Fruit fly (Drosophila melanogaster) whole organism, embryonic: ENCODE results near the gene CG15528.

ENCODE experiments used
- CG10147 ChIP-seq: fragments of 200-800 bp; sonication (Bioruptor generic); optimal IDR thresholded peaks from 2 replicates; lab custom pipeline; 2019; ENCODE audit warnings: missing biosample characterization, mild to moderate bottlenecking, missing genetic modification characterization, moderate library complexity
- CG10274 ChIP-seq: fragments of 200-800 bp; sonication (Bioruptor generic); optimal IDR thresholded peaks from 3 replicates; lab custom pipeline; 2017; ENCODE audit warnings: missing biosample characterization, mild to moderate bottlenecking, missing genetic modification characterization
- CG11085 ChIP-seq: fragments of 200-800 bp; sonication (Bioruptor generic); IDR thresholded peaks from 2 replicates; pipeline ENCODE4 v1.3.6; 2022; ENCODE audit warnings: missing biosample characterization, missing genetic modification characterization
- CG1603 ChIP-seq: fragments of 200-800 bp; sonication (Bioruptor generic); optimal IDR thresholded peaks from 2 replicates; lab custom pipeline; 2019; ENCODE audit warnings: missing biosample characterization, mild to moderate bottlenecking, missing genetic modification characterization, moderate library complexity
- CG17328 ChIP-seq: fragments of 200-800 bp; sonication (Bioruptor generic); IDR thresholded peaks from 2 replicates; pipeline ENCODE4 v1.3.6; 2022; ENCODE audit warnings: missing biosample characterization, missing genetic modification characterization
- CG17612 ChIP-seq: fragments of 200-800 bp; sonication (Bioruptor generic); IDR thresholded peaks from 2 replicates; pipeline ENCODE4 v1.3.6; 2022; ENCODE audit warnings: missing biosample characterization, missing genetic modification characterization
- CG18011 ChIP-seq: fragments of 200-800 bp; sonication (Bioruptor generic); optimal IDR thresholded peaks from 2 replicates; lab custom pipeline; 2017; ENCODE audit warnings: missing biosample characterization, missing genetic modification characterization, mild to moderate bottlenecking, moderate library complexity, missing genotype
- CG2129 ChIP-seq: fragments of 200-800 bp; sonication (Bioruptor generic); IDR thresholded peaks from 2 replicates; pipeline ENCODE4 v1.3.6; 2022; ENCODE audit warnings: missing biosample characterization, missing genetic modification characterization; ENCODE audit not compliant: partially characterized antibody
- CG31365 ChIP-seq: fragments of 200-800 bp; sonication (Bioruptor generic); optimal IDR thresholded peaks from 2 replicates; lab custom pipeline; 2018; ENCODE audit warnings: missing biosample characterization, mild to moderate bottlenecking, missing genetic modification characterization
- CG33213 ChIP-seq: fragments of 200-800 bp; sonication (Bioruptor generic); optimal IDR thresholded peaks from 3 replicates; lab custom pipeline; 2016; ENCODE audit warnings: missing biosample characterization, missing genetic modification characterization
- CG3995 ChIP-seq: fragments of 200-800 bp; sonication (Bioruptor generic); optimal IDR thresholded peaks from 3 replicates; lab custom pipeline; 2016; ENCODE audit warnings: missing biosample characterization, missing genetic modification characterization
- CG43689 ChIP-seq: fragments of 200-800 bp; sonication (Bioruptor generic); IDR thresholded peaks from 2 replicates; pipeline ENCODE4 v1.3.6; 2022; ENCODE audit warnings: missing biosample characterization, missing genetic modification characterization
- CG6272 ChIP-seq: fragments of 200-800 bp; sonication (Bioruptor generic); IDR thresholded peaks from 2 replicates; pipeline ENCODE4 v1.3.6; 2022; ENCODE audit warnings: missing biosample characterization, missing genetic modification characterization
- CG8290 ChIP-seq, 3 experiments: fragments of 200-800 bp; sonication (Bioruptor generic); optimal IDR thresholded peaks; 2 replicates each; lab custom pipeline; 2016 to 2019; ENCODE audit warnings: missing biosample characterization in 3 of 3, missing genetic modification characterization in 3 of 3, mild to moderate bottlenecking in 2 of 3, moderate library complexity in 1 of 3
- CG9727 ChIP-seq: fragments of 200-800 bp; sonication (Bioruptor generic); optimal IDR thresholded peaks from 3 replicates; lab custom pipeline; 2017; ENCODE audit warnings: missing biosample characterization, mild to moderate bottlenecking, missing genetic modification characterization
- CG9797 ChIP-seq: fragments of 200-800 bp; sonication (Bioruptor generic); optimal IDR thresholded peaks from 3 replicates; lab custom pipeline; 2018; ENCODE audit warnings: missing biosample characterization, mild to moderate bottlenecking, missing genetic modification characterization
- CG9932 ChIP-seq: fragments of 200-800 bp; sonication (Bioruptor generic); IDR thresholded peaks from 2 replicates; pipeline ENCODE4 v1.3.6; 2022; ENCODE audit warnings: missing biosample characterization, missing genetic modification characterization
- Dfd ChIP-seq, 2 experiments: fragments of >200 bp; optimal IDR thresholded peaks; 2 replicates each; lab custom pipeline; 2017; ENCODE audit warnings: missing biosample characterization in 2 of 2, missing genetic modification characterization in 2 of 2
- Elba2 ChIP-seq: fragments of 200-800 bp; sonication (Bioruptor generic); optimal IDR thresholded peaks from 3 replicates; lab custom pipeline; 2016; ENCODE audit warnings: missing biosample characterization, missing genetic modification characterization
- Ets97D ChIP-seq: fragments of 200-800 bp; sonication (Bioruptor generic); optimal IDR thresholded peaks from 3 replicates; lab custom pipeline; 2016; ENCODE audit warnings: missing biosample characterization, missing genetic modification characterization
- H15 ChIP-seq: fragments of 200-800 bp; sonication (Bioruptor generic); IDR thresholded peaks from 3 replicates; pipeline ENCODE4 v1.3.6; 2022; ENCODE audit warnings: missing biosample characterization, missing genetic modification characterization
- Hsf ChIP-seq: fragments of 200-800 bp; sonication (Bioruptor generic); optimal IDR thresholded peaks from 3 replicates; lab custom pipeline; 2016; ENCODE audit warnings: missing biosample characterization, missing genetic modification characterization
- Med ChIP-seq: fragments of 200-800 bp; sonication (Bioruptor generic); peaks from one replicate; lab custom pipeline; 2016; ENCODE audit warnings: missing biosample characterization, missing genetic modification characterization, mild to moderate bottlenecking, inconsistent platforms, moderate library complexity
- Myb ChIP-seq: fragments of 200-800 bp; sonication (Bioruptor generic); optimal IDR thresholded peaks from 2 replicates; lab custom pipeline; 2016; ENCODE audit warnings: missing biosample characterization, missing genetic modification characterization
- NFAT ChIP-seq: fragments of 200-800 bp; sonication (Bioruptor generic); IDR thresholded peaks from 2 replicates; pipeline ENCODE4 v1.3.6; 2022; ENCODE audit warnings: missing biosample characterization, missing genetic modification characterization
- Rfx ChIP-seq: fragments of 200-800 bp; sonication (Bioruptor generic); IDR thresholded peaks from 2 replicates; pipeline ENCODE4 v1.3.6; 2022; ENCODE audit warnings: missing biosample characterization, missing genetic modification characterization
- Ssrp ChIP-seq: fragments of 200-800 bp; sonication (Bioruptor generic); optimal IDR thresholded peaks from 2 replicates; lab custom pipeline; 2018; ENCODE audit warnings: missing biosample characterization, mild to moderate bottlenecking, missing genetic modification characterization, moderate library complexity
- al ChIP-seq: fragments of 200-800 bp; sonication (Bioruptor generic); IDR thresholded peaks from 2 replicates; pipeline ENCODE4 v1.3.6; 2022; ENCODE audit warnings: missing biosample characterization, missing genetic modification characterization
- amos ChIP-seq: fragments of 200-800 bp; sonication (Bioruptor generic); IDR thresholded peaks from 2 replicates; pipeline ENCODE4 v1.3.6; 2022; ENCODE audit warnings: missing biosample characterization, missing genetic modification characterization; ENCODE audit not compliant: partially characterized antibody
- ara ChIP-seq: fragments of 200-800 bp; sonication (Bioruptor generic); IDR thresholded peaks from 2 replicates; pipeline ENCODE4 v1.3.6; 2022; ENCODE audit warnings: missing biosample characterization, missing genetic modification characterization
- ash1 ChIP-seq: fragments of 200-800 bp; sonication (Bioruptor generic); optimal IDR thresholded peaks from 2 replicates; lab custom pipeline; 2018; ENCODE audit warnings: missing biosample characterization, mild to moderate bottlenecking, missing genetic modification characterization
- chm ChIP-seq: fragments of 200-800 bp; sonication (Bioruptor generic); IDR thresholded peaks from 2 replicates; pipeline ENCODE4 v1.3.6; 2022; ENCODE audit warnings: missing biosample characterization, missing genetic modification characterization
- emc ChIP-seq: fragments of 200-800 bp; sonication (Bioruptor generic); optimal IDR thresholded peaks from 2 replicates; lab custom pipeline; 2016; ENCODE audit warnings: missing biosample characterization, missing genetic modification characterization
- ftz-f1 ChIP-seq: fragments of 200-800 bp; sonication (Bioruptor generic); optimal IDR thresholded peaks from 2 replicates; lab custom pipeline; 2016; ENCODE audit warnings: missing biosample characterization, missing genetic modification characterization
- gcm ChIP-seq: fragments of 200-800 bp; sonication (Bioruptor generic); optimal IDR thresholded peaks from 2 replicates; lab custom pipeline; 2019; ENCODE audit warnings: missing biosample characterization, mild to moderate bottlenecking, missing genetic modification characterization, moderate library complexity
- jing ChIP-seq: fragments of 200-800 bp; sonication (Bioruptor generic); optimal IDR thresholded peaks from 2 replicates; lab custom pipeline; 2018; ENCODE audit warnings: missing biosample characterization, mild to moderate bottlenecking, missing genetic modification characterization
- jumu ChIP-seq: fragments of 200-800 bp; sonication (Bioruptor generic); optimal IDR thresholded peaks from 3 replicates; lab custom pipeline; 2016; ENCODE audit warnings: missing biosample characterization, missing genetic modification characterization
- luna ChIP-seq: fragments of 200-800 bp; sonication (Bioruptor generic); optimal IDR thresholded peaks from 2 replicates; lab custom pipeline; 2016; ENCODE audit warnings: missing biosample characterization, missing genetic modification characterization
- nerfin-1 ChIP-seq: fragments of 200-800 bp; sonication (Bioruptor generic); optimal IDR thresholded peaks from 3 replicates; lab custom pipeline; 2019; ENCODE audit warnings: missing biosample characterization, mild to moderate bottlenecking, missing genetic modification characterization, moderate library complexity
- rib ChIP-seq: fragments of 200-800 bp; sonication (Bioruptor generic); IDR thresholded peaks from 2 replicates; pipeline ENCODE4 v1.3.6; 2022; ENCODE audit warnings: missing biosample characterization, missing genetic modification characterization
- row ChIP-seq: fragments of 200-800 bp; sonication (Bioruptor generic); IDR thresholded peaks from 3 replicates; pipeline ENCODE4 v1.3.6; 2022; ENCODE audit warnings: missing biosample characterization, missing genetic modification characterization
- sd ChIP-seq: fragments of 200-800 bp; sonication (Bioruptor generic); optimal IDR thresholded peaks from 3 replicates; lab custom pipeline; 2018; ENCODE audit warnings: missing biosample characterization, mild to moderate bottlenecking, missing genetic modification characterization, moderate library complexity
- slou ChIP-seq: fragments of 200-800 bp; sonication (Bioruptor generic); optimal IDR thresholded peaks from 3 replicates; lab custom pipeline; 2016; ENCODE audit warnings: missing biosample characterization, missing genetic modification characterization
- sqz ChIP-seq: fragments of 200-800 bp; sonication (Bioruptor generic); optimal IDR thresholded peaks from 3 replicates; lab custom pipeline; 2018; ENCODE audit warnings: missing biosample characterization, mild to moderate bottlenecking, missing genetic modification characterization
- sug ChIP-seq: fragments of 200-800 bp; optimal IDR thresholded peaks from 2 replicates; lab custom pipeline; 2019; ENCODE audit warnings: missing biosample characterization, mild to moderate bottlenecking, missing genetic modification characterization, moderate library complexity

The CG15528 gene

DNA sequence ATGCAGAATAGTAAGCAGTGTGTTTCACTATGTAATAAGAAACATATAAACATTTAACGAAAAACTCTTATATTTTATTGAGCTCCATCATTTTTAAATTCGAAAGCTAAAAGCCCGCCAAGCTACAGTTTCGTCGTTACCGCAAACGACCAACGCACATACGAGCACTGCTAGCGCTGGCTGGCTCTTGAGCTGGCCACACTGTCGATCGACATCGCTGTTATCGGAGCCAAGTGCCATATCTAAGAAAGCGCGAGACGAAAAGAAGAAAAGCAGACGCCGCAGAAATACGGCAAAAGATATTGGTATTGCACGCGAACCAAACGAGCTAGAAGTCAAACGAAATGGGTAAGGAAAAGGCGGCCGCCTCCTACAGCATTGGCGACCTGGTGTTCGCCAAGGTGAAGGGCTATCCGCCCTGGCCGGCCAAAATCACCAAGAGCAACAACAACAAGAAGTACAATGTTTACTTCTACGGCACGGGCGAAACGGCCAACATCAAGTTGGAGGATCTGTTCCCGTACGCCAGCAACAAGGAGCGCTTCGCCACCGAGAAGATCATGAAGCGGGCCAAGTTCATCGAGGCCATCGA is 639 bp upstream of the CG15528 start, which contains the start of gene Jasper (continued):
- peak; percentile 59 for TF ChIP-seq CG3995 (GFP tag; lab: Kevin White, UChicago)
- peak; percentile 87 for TF ChIP-seq Myb (GFP tag; lab: Kevin White, UChicago)
- peak; percentile 31 for TF ChIP-seq Hsf (GFP tag; lab: Kevin White, UChicago)
- peak; percentile 56; the same call in 1 of the 2 replicates for TF ChIP-seq amos (GFP tag; lab: Robert Waterston, UW)
- TF ChIP-seq jing (GFP tag; lab: Kevin White, UChicago) = no peak
- peak; percentile 84 for TF ChIP-seq Ets97D (GFP tag; lab: Kevin White, UChicago)
- TF ChIP-seq jumu (GFP tag; lab: Kevin White, UChicago) = peak; percentile 41
- TF ChIP-seq CG33213 = peak; percentile 75
- peak; percentile 94 for TF ChIP-seq CG1603
- TF ChIP-seq sug = peak; percentile 51
- TF ChIP-seq CG9932 (GFP tag; lab: Robert Waterston, UW) = peak; percentile 45; the same call in 1 of the 2 replicates
- peak; percentile 95 for TF ChIP-seq CG9797 (GFP tag; lab: Kevin White, UChicago)
- TF ChIP-seq NFAT (GFP tag; lab: Robert Waterston, UW) = no peak

- peak; percentile 53 for TF ChIP-seq Med (GFP tag; lab: Kevin White, UChicago)
- TF ChIP-seq Rfx (GFP tag; lab: Robert Waterston, UW) = 0 out of 2 replicates have a peak, but pooled peaks have one; percentile 15
- peak; percentile 30; the same call in 2 of the 3 replicates for TF ChIP-seq row (GFP tag; lab: Robert Waterston, UW)
- TF ChIP-seq ash1 (GFP tag; lab: Kevin White, UChicago) = no peak
- TF ChIP-seq slou = no peak
- TF ChIP-seq CG17612 (GFP tag; lab: Robert Waterston, UW) = peak; percentile 42; the same call in 1 of the 2 replicates
- no peak for TF ChIP-seq sqz (GFP tag; lab: Kevin White, UChicago)
- no peak for TF ChIP-seq luna (GFP tag; lab: Kevin White, UChicago)
- TF ChIP-seq CG8290 (GFP tag; optimal IDR thresholded peaks at IDR 0.05; lab: Kevin White, UChicago) = no peak
- TF ChIP-seq CG8290 (tag; optimal IDR thresholded peaks at IDR 0.05; lab: Kevin White, UChicago) = peak in 1 of 2 experiments; percentile 26
- TF ChIP-seq CG18011 = no peak
- peak; percentile 67 for TF ChIP-seq sd (tag; lab: Kevin White, UChicago)
- TF ChIP-seq, all 482 proteins: peak for 6
These were observed 1.5 kb downstream of the CG15528 start for dm6 chr3R:30050448-30050847.

DNA sequence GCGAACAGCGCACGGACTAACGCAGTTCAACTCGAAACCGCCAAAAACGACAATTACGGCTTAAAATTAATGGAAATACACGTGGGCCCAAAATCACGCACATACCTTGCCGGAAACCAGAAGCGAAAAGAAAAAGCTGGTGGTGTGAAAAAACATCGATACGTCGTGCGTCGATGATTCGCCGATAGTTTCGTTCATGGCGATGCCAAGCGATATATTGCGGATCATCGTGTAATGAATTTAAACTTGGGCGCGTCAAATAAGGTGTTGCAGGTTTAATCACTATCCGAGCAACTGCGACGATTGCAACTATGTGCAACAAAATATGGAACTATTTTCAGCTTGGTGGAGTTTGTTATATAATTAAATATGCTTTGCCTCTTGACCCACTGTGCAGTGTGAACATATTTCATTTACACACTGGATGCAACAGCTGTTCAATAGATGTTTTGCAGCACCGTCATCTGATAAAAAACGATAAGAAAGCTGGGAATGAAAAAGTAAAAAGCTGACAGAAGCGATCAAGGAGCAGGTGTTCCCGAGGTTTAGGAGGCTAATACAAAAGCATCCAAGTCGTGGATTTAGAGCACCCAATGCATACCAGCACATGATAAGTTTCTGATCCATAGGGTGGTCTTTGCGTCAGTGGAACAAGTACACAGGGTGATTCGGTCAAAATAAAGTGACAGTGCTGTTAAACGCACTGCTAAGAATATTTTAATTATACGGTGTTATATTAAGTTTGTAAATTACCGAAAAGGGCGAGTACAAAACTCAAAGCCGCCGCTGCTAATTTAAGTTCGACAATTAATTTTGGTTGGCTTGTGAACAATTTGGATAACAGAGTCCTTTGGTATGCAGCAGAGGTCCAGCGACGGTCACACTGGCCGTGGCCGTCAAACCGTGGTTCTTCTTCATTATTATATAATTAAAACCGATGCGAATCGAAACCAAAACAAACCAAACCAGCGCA is 5.6 kb downstream of the CG15528 start, which contains the start of the genes RpL32 and CG7943:
TSS of gene RpL32 (minus strand) at position 133 of the 973 bp plus-strand sequence.
TSS of gene CG7943 (plus strand) at position 442 of the 973 bp plus-strand sequence.
- TF ChIP-seq nerfin-1 (tag; lab: Kevin White, UChicago) (peak; percentile 87), al (GFP tag; lab: Robert Waterston, UW) (peak; percentile 95), gcm (peak; percentile 88), CG9727 (GFP tag; lab: Kevin White, UChicago) (peak; percentile 97), chm (GFP tag; lab: Robert Waterston, UW) (peak; percentile 97), CG6272 (GFP tag; lab: Robert Waterston, UW) (peak; percentile 95), CG2129 (peak; percentile 100), CG10274 (GFP tag; lab: Kevin White, UChicago) (peak; percentile 87), ftz-f1 (peak; percentile 81), emc (GFP tag; lab: Kevin White, UChicago) (peak; percentile 94), Ssrp (tag; lab: Kevin White, UChicago) (peak; percentile 82), rib (GFP tag; lab: Robert Waterston, UW) (peak; percentile 94), CG10147 (GFP tag; lab: Kevin White, UChicago) (peak; percentile 90), CG31365 (tag; lab: Kevin White, UChicago) (peak; percentile 84), CG11085 (GFP tag; lab: Robert Waterston, UW) (peak; percentile 93), Dfd (GFP tag; optimal IDR thresholded peaks at IDR 0.05; lab: Kevin White, UChicago) (no peak), ara (GFP tag; lab: Robert Waterston, UW) (peak; percentile 90), CG17328 (peak; percentile 92), CG43689 (GFP tag; lab: Robert Waterston, UW) (peak; percentile 89), Elba2 (peak; percentile 34), H15 (peak; percentile 93)
